Fruit fly (Drosophila melanogaster): ENCODE data around the gene Rala.
A peak's percentile ranks its signal among the peaks of the same experiment; 100 is the strongest.

The Rala gene

dm6 chrX:3696540-3697206, 22.8 kb downstream of the Rala start (continued):
- TF ChIP-seq ken (GFP tag; IDR thresholded peaks at IDR 0.05) = no peak
- peak; percentile 65 for TF ChIP-seq Med (GFP tag)
- peak; percentile 27 for TF ChIP-seq Blimp-1 (GFP tag; optimal IDR thresholded peaks at IDR 0.05)

- TF ChIP-seq CG9876 (GFP tag; optimal IDR thresholded peaks at IDR 0.05) (no peak), CG2202 (tag; optimal IDR thresholded peaks at IDR 0.05) (no peak), CG7745 (tag; optimal IDR thresholded peaks at IDR 0.05) (no peak), lilli (GFP tag; optimal IDR thresholded peaks at IDR 0.05) (peak; percentile 33), Sox102F (GFP tag; optimal IDR thresholded peaks at IDR 0.05) (peak; percentile 18), CG12769 (tag; optimal IDR thresholded peaks at IDR 0.05) (no peak), CG13775 (GFP tag; optimal IDR thresholded peaks at IDR 0.05) (no peak), gem (tag; optimal IDR thresholded peaks at IDR 0.05) (peak; percentile 59), zfh2 (GFP tag; optimal IDR thresholded peaks at IDR 0.05) (no peak), nom (GFP tag; optimal IDR thresholded peaks at IDR 0.05) (peak; percentile 96), tgo (GFP tag; IDR thresholded peaks at IDR 0.05) (no peak), CG11560 (tag; IDR thresholded peaks at IDR 0.05) (no peak), CoRest (tag; optimal IDR thresholded peaks at IDR 0.05) (peak; percentile 22), Nf-YC (tag; optimal IDR thresholded peaks at IDR 0.05) (no peak), Dp (GFP tag; optimal IDR thresholded peaks at IDR 0.05) (no peak), CG7372 (GFP tag; IDR thresholded peaks at IDR 0.05) (no peak), CrebB (tag; optimal IDR thresholded peaks at IDR 0.05) (no peak), crp (GFP tag; optimal IDR thresholded peaks at IDR 0.05) (no peak), CTCF (GFP tag; optimal IDR thresholded peaks at IDR 0.05) (no peak), eve (GFP tag; optimal IDR thresholded peaks at IDR 0.05) (peak in 1 of 2 experiments; percentile 3), hbn (GFP tag; IDR thresholded peaks at IDR 0.05; ENCODE audit: partially characterized antibody) (no peak), Ssrp (tag; optimal IDR thresholded peaks at IDR 0.05) (peak; percentile 30), dmrt99B (tag; optimal IDR thresholded peaks at IDR 0.05) (peak; percentile 6), NC2α (GFP tag; optimal IDR thresholded peaks at IDR 0.05) (no peak), fd102C (GFP tag; optimal IDR thresholded peaks at IDR 0.05) (no peak), peb (GFP tag; IDR thresholded peaks at IDR 0.05) (no peak), trem (tag; optimal IDR thresholded peaks at IDR 0.05) (no peak), CG4707 (GFP tag; optimal IDR thresholded peaks at IDR 0.05) (no peak), Six4 (GFP tag; optimal IDR thresholded peaks at IDR 0.05) (no peak), yki (optimal IDR thresholded peaks at IDR 0.05) (peak; percentile 86), CG8290 (GFP tag; optimal IDR thresholded peaks at IDR 0.05) (no peak), CG8290 (tag; optimal IDR thresholded peaks at IDR 0.05) (no peak), Hr39 (optimal IDR thresholded peaks at IDR 0.05) (no peak), Trl (optimal IDR thresholded peaks at IDR 0.05) (peak; percentile 98 to 99), Trl (GFP tag; optimal IDR thresholded peaks at IDR 0.05) (no peak), Myb (GFP tag; optimal IDR thresholded peaks at IDR 0.05) (no peak), CG1792 (GFP tag; optimal IDR thresholded peaks at IDR 0.05) (no peak), CG1233 (GFP tag; optimal IDR thresholded peaks at IDR 0.05) (no peak), CG18619 (GFP tag; optimal IDR thresholded peaks at IDR 0.05) (peak; percentile 26), CG10431 (GFP tag; optimal IDR thresholded peaks at IDR 0.05) (no peak), twi (tag; optimal IDR thresholded peaks at IDR 0.05) (no peak), CG12155 (GFP tag; optimal IDR thresholded peaks at IDR 0.05) (no peak), abd-A (tag; optimal IDR thresholded peaks at IDR 0.05) (no peak), salm (tag; optimal IDR thresholded peaks at IDR 0.05) (no peak), CG10209 (GFP tag; optimal IDR thresholded peaks at IDR 0.05) (no peak)
Observed at dm6 chrX:3695151-3695988, 24.1 kb downstream of the Rala start.
